Worm (Caenorhabditis elegans) whole organism, young adult: Measurements from ENCODE around the gene marc-2.

Source experiments
- dpl-1 ChIP-seq: fragments of 150-350 bp; optimal IDR thresholded peaks from 2 replicates; lab custom pipeline; 2014; ENCODE audit warnings: missing biosample characterization, missing genetic modification reagents, missing genetic modification characterization
- lsy-27 ChIP-seq: sonication (generic microtip); optimal IDR thresholded peaks from 2 replicates; lab custom pipeline; 2017; ENCODE audit warnings: missing genetic modification characterization, mild to moderate bottlenecking, missing compliant biosample characterization, antibody characterized with exemption, missing genotype, borderline replicate concordance; ENCODE audit not compliant: insufficient read depth
- mel-28 ChIP-seq: sonication (generic microtip); optimal IDR thresholded peaks from 2 replicates; lab custom pipeline; 2016; ENCODE audit warnings: borderline replicate concordance, mild to moderate bottlenecking, missing genetic modification characterization, missing compliant biosample characterization
- sdz-38 ChIP-seq: sonication (generic microtip); optimal IDR thresholded peaks from 2 replicates; lab custom pipeline; 2016; ENCODE audit warnings: missing genotype, missing genetic modification characterization, missing compliant biosample characterization
- snpc-3.4 ChIP-seq: sonication (generic microtip); optimal IDR thresholded peaks from 2 replicates; lab custom pipeline; 2017; ENCODE audit warnings: missing genetic modification characterization, mild to moderate bottlenecking, missing compliant biosample characterization, antibody characterized with exemption, moderate library complexity, missing genotype, missing genetic modification reagents
- unc-62 ChIP-seq: fragments of 150-350 bp; optimal IDR thresholded peaks from 2 replicates; lab custom pipeline; 2014; ENCODE audit warnings: missing biosample characterization, missing genetic modification reagents, missing genetic modification characterization

DNA sequence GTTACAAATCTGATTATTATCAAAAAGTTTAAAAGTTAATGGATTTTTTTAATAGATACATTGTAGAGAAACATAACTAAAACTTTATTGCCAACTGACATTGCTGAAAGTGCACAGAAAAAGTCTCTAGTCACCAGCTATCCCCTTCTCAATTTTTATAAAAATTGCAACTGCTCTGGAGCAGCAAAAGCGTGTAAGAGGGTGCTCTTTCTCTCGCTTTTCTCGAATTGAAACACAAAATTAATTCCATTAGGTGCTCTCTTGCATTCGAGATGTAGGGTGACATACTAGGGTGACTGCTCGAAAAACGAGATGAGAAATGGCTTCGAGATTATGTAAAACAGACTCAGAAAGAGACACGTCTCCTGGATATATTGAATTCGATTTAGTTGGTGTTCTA, 19.8 kb upstream of the marc-2 start:
- TF ChIP-seq lsy-27 (tag; lab: Kevin White, UChicago) = no peak
- TF ChIP-seq mel-28 (tag; lab: Kevin White, UChicago) = no peak
- no peak for TF ChIP-seq dpl-1
- no peak for TF ChIP-seq snpc-3.4 (tag; lab: Kevin White, UChicago)
- TF ChIP-seq unc-62 (GFP tag; lab: Kevin White, UChicago) = no peak
- TF ChIP-seq sdz-38 (tag; lab: Kevin White, UChicago) = no peak
